Fruit fly (Drosophila melanogaster): ENCODE results near the gene Itpr.
A peak's percentile ranks its signal among the peaks of the same experiment; 100 is the strongest.

Gene Itpr

DNA sequence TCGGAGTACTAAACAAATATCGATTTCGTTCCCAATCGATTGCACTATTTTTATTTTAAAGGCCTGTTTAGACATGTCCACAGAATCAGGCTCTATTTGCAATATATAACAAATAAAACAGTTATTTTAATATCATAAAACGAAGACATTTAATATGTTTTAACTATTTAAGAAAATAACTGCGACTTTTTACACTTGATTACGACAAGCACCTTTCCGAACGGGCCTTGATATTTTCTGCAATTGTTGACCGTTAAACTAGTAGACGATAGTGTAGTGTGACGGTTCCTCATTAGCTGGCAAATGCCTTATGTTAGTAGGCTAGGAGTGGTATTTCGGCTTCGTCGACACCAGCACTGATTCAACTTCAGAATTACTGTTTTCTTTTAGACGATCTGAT is 51.7 kb downstream of the Itpr start, which contains the start of the genes CG2931 and Rheb (continued):
- TF ChIP-seq CG3163 (GFP tag; optimal IDR thresholded peaks at IDR 0.05) (no peak), CG10274 (GFP tag; optimal IDR thresholded peaks at IDR 0.05) (no peak), scrt (GFP tag; optimal IDR thresholded peaks at IDR 0.05) (no peak), her (GFP tag; optimal IDR thresholded peaks at IDR 0.05) (no peak), CG13624 (GFP tag; optimal IDR thresholded peaks at IDR 0.05) (peak; percentile 30), fu2 (GFP tag; optimal IDR thresholded peaks at IDR 0.05) (peak; percentile 26), CG5245 (GFP tag; optimal IDR thresholded peaks at IDR 0.05) (peak; percentile 23), CG11723 (GFP tag; optimal IDR thresholded peaks at IDR 0.05) (peak; percentile 8), CG6765 (GFP tag; optimal IDR thresholded peaks at IDR 0.05) (peak; percentile 33), CG18011 (GFP tag; optimal IDR thresholded peaks at IDR 0.05) (peak; percentile 50), CG15514 (GFP tag; optimal IDR thresholded peaks at IDR 0.05) (peak; percentile 81), Abd-B (GFP tag; optimal IDR thresholded peaks at IDR 0.05) (peak; percentile 74), CG6683 (GFP tag; optimal IDR thresholded peaks at IDR 0.05) (peak; percentile 8), croc (GFP tag; conservative IDR thresholded peaks at IDR 0.05) (peak; percentile 30; the same call in 1 of the 3 replicates), ro (GFP tag; IDR thresholded peaks at IDR 0.05) (no peak), grau (tag; optimal IDR thresholded peaks at IDR 0.05) (peak; percentile 67), ttk (GFP tag; IDR thresholded peaks at IDR 0.05) (0 out of 2 replicates have a peak, but pooled peaks have one; percentile 57), dm (GFP tag; optimal IDR thresholded peaks at IDR 0.05) (peak; percentile 16), CG8478 (optimal IDR thresholded peaks at IDR 0.05) (no peak), unc-4 (GFP tag; IDR thresholded peaks at IDR 0.05; ENCODE audit: partially characterized antibody) (peak; percentile 78), MESR4 (GFP tag; optimal IDR thresholded peaks at IDR 0.05) (peak; percentile 41), Aef1 (GFP tag; IDR thresholded peaks at IDR 0.05) (peak; percentile 65; the same call in 2 of the 3 replicates), sim (GFP tag; IDR thresholded peaks at IDR 0.05) (no peak), CG3726 (GFP tag; IDR thresholded peaks at IDR 0.05) (no peak), CG15696 (tag; optimal IDR thresholded peaks at IDR 0.05) (peak; percentile 53), CG14965 (GFP tag; optimal IDR thresholded peaks at IDR 0.05; ENCODE audit: borderline replicate concordance) (no peak), CG13296 (GFP tag; optimal IDR thresholded peaks at IDR 0.05) (peak; percentile 23), CG10462 (GFP tag; optimal IDR thresholded peaks at IDR 0.05) (peak; percentile 86), sisA (GFP tag; IDR thresholded peaks at IDR 0.05) (peak; percentile 69), CG8281 (tag; optimal IDR thresholded peaks at IDR 0.05) (no peak), cas (GFP tag; IDR thresholded peaks at IDR 0.05) (peak; percentile 48; the same call in 1 of the 2 replicates), MTF-1 (GFP tag; optimal IDR thresholded peaks at IDR 0.05; ENCODE audit: borderline replicate concordance) (no peak), CG7372 (GFP tag; IDR thresholded peaks at IDR 0.05) (peak; percentile 24; the same call in 1 of the 2 replicates), CG6813 (GFP tag; optimal IDR thresholded peaks at IDR 0.05) (no peak), corto (GFP tag; optimal IDR thresholded peaks at IDR 0.05) (peak; percentile 41), Dll (GFP tag; IDR thresholded peaks at IDR 0.05; ENCODE audit: partially characterized antibody) (peak; percentile 88), pzg (GFP tag; optimal IDR thresholded peaks at IDR 0.05) (peak; percentile 89), CG16863 (GFP tag; optimal IDR thresholded peaks at IDR 0.05) (peak; percentile 30), CG10267 (tag; optimal IDR thresholded peaks at IDR 0.05) (peak; percentile 80), sens-2 (GFP tag; IDR thresholded peaks at IDR 0.05) (no peak), insv (GFP tag; optimal IDR thresholded peaks at IDR 0.05) (peak in 1 of 2 experiments; percentile 59), CG1603 (tag; optimal IDR thresholded peaks at IDR 0.05) (peak; percentile 80), CG18262 (tag; optimal IDR thresholded peaks at IDR 0.05) (peak; percentile 57), nerfin-1 (tag; optimal IDR thresholded peaks at IDR 0.05) (peak; percentile 27), so (GFP tag; IDR thresholded peaks at IDR 0.05) (no peak), H2.0 (GFP tag; IDR thresholded peaks at IDR 0.05) (peak; percentile 49; the same call in 1 of the 2 replicates), dimm (GFP tag; IDR thresholded peaks at IDR 0.05) (no peak), az2 (GFP tag; optimal IDR thresholded peaks at IDR 0.05) (peak; percentile 72), Spps (tag; optimal IDR thresholded peaks at IDR 0.05) (peak; percentile 23), CG8924 (tag; optimal IDR thresholded peaks at IDR 0.05) (peak; percentile 72)
